Fruit fly (Drosophila melanogaster): ENCODE measurements around the gene CG9399.

CG9399 gene

DNA sequence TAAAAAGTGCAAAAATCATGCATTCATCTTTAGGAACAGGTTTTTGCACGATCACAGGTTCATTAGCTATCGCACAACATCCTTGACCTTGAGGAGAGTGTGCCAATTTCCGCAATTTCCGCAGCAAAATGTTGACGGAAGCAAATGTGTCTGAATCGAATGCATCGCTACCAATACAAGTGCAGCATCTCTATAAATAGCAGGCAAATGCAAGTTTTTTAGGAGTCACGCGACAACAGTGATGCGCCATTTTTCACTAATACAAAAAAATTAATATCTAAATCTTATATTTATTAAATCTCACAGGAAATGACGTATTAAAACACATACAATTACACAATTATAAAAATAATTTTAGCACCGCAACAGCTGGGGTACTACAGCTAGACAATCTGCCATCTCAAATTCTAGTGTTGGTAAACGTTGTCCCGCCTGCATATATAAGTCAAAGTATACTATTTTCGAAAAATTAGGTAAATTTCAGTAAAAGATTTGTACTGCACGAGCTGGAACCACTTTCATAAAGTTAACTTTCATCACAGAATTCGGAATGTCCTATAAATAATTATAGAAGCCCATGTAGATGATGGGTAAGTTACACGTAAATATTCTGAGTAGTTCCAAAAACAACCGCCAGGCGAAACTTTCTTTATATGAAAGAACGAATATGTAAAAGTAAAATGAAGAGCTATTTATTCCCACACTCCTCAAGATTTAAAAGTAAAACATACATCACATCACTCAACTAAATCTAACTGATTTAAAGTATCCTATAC, at the start of gene CG9399 (continued):
- TF ChIP-seq CG2129 (GFP tag; IDR thresholded peaks at IDR 0.05; ENCODE audit: partially characterized antibody): peak; percentile 24; the same call in 1 of the 2 replicates
- TF ChIP-seq nmo (GFP tag; optimal IDR thresholded peaks at IDR 0.05): peak; percentile 98
- TF ChIP-seq ewg (GFP tag; optimal IDR thresholded peaks at IDR 0.05): peak; percentile 95
- peak; percentile 97 for TF ChIP-seq CG3726 (GFP tag; IDR thresholded peaks at IDR 0.05)
- TF ChIP-seq MESR4 (GFP tag; optimal IDR thresholded peaks at IDR 0.05): peak; percentile 77
- TF ChIP-seq CG6813 (GFP tag; optimal IDR thresholded peaks at IDR 0.05): peak; percentile 94
- no peak for TF ChIP-seq Lpt (GFP tag; optimal IDR thresholded peaks at IDR 0.05)
- peak; percentile 99 for TF ChIP-seq slbo (GFP tag; IDR thresholded peaks at IDR 0.05)
- peak; percentile 43; the same call in 1 of the 2 replicates for TF ChIP-seq Dref (GFP tag; IDR thresholded peaks at IDR 0.05)
- peak; percentile 84 for TF ChIP-seq Elba2 (GFP tag; optimal IDR thresholded peaks at IDR 0.05)
- peak; percentile 90 for TF ChIP-seq org-1 (GFP tag; optimal IDR thresholded peaks at IDR 0.05)
- peak; percentile 79 for TF ChIP-seq TFAM (GFP tag; optimal IDR thresholded peaks at IDR 0.05)
- TF ChIP-seq exex (tag; optimal IDR thresholded peaks at IDR 0.05): peak; percentile 74
- peak; percentile 94 for TF ChIP-seq Vsx1 (GFP tag; optimal IDR thresholded peaks at IDR 0.05)
- peak; percentile 97 for TF ChIP-seq Max (GFP tag; optimal IDR thresholded peaks at IDR 0.05)
- TF ChIP-seq CG5180 (GFP tag; optimal IDR thresholded peaks at IDR 0.05): peak; percentile 80
- TF ChIP-seq CG33557 (GFP tag; optimal IDR thresholded peaks at IDR 0.05): peak; percentile 93
- TF ChIP-seq CG3407 (GFP tag; optimal IDR thresholded peaks at IDR 0.05): peak; percentile 97
- TF ChIP-seq CG31224 (GFP tag; IDR thresholded peaks at IDR 0.05): peak; percentile 91
- TF ChIP-seq mirr (GFP tag; optimal IDR thresholded peaks at IDR 0.05): peak; percentile 79
- peak; percentile 30 for TF ChIP-seq gfzf (GFP tag; optimal IDR thresholded peaks at IDR 0.05)
- TF ChIP-seq eyg (GFP tag; optimal IDR thresholded peaks at IDR 0.05): peak; percentile 76
- TF ChIP-seq Doc3 (GFP tag; IDR thresholded peaks at IDR 0.05; ENCODE audit: partially characterized antibody): 0 out of 3 replicates have a peak, but pooled peaks have one; percentile 43
- TF ChIP-seq Dek (tag; optimal IDR thresholded peaks at IDR 0.05): peak; percentile 96
- TF ChIP-seq amos (GFP tag; IDR thresholded peaks at IDR 0.05; ENCODE audit: partially characterized antibody): peak; percentile 64; the same call in 1 of the 2 replicates
- TF ChIP-seq Sry-β (GFP tag; optimal IDR thresholded peaks at IDR 0.05): peak; percentile 97
- TF ChIP-seq Fer2 (tag; optimal IDR thresholded peaks at IDR 0.05): peak; percentile 85
- TF ChIP-seq tx (GFP tag; optimal IDR thresholded peaks at IDR 0.05): peak; percentile 90
- peak; percentile 98 for TF ChIP-seq CG9932 (GFP tag; IDR thresholded peaks at IDR 0.05)
- TF ChIP-seq HLH54F (GFP tag; optimal IDR thresholded peaks at IDR 0.05): peak; percentile 95
- TF ChIP-seq CG43689 (GFP tag; IDR thresholded peaks at IDR 0.05): peak; percentile 97
- TF ChIP-seq CG7271 (tag; optimal IDR thresholded peaks at IDR 0.05): peak; percentile 93
- TF ChIP-seq psq (GFP tag; optimal IDR thresholded peaks at IDR 0.05): peak; percentile 93
- peak; percentile 42 for TF ChIP-seq Dp (GFP tag; optimal IDR thresholded peaks at IDR 0.05)
- TF ChIP-seq CG13123 (GFP tag; optimal IDR thresholded peaks at IDR 0.05): peak; percentile 95
- TF ChIP-seq Sry-δ (GFP tag; optimal IDR thresholded peaks at IDR 0.05): peak; percentile 73
- TF ChIP-seq CG13624 (GFP tag; optimal IDR thresholded peaks at IDR 0.05): peak; percentile 83
- TF ChIP-seq gem (tag; optimal IDR thresholded peaks at IDR 0.05): peak; percentile 99
- peak; percentile 99 for TF ChIP-seq CG10267 (tag; optimal IDR thresholded peaks at IDR 0.05)
- peak; percentile 95 for TF ChIP-seq CG11085 (GFP tag; IDR thresholded peaks at IDR 0.05)
- TF ChIP-seq BtbVII (GFP tag; optimal IDR thresholded peaks at IDR 0.05): peak; percentile 93
- TF ChIP-seq H15 (GFP tag; IDR thresholded peaks at IDR 0.05): peak; percentile 99
- peak; percentile 98 for TF ChIP-seq lilli (GFP tag; optimal IDR thresholded peaks at IDR 0.05)
- peak; percentile 84 for TF ChIP-seq sd (tag; optimal IDR thresholded peaks at IDR 0.05)
- peak; percentile 89 for TF ChIP-seq scrt (GFP tag; optimal IDR thresholded peaks at IDR 0.05)
- peak; percentile 98 for TF ChIP-seq CG6272 (GFP tag; IDR thresholded peaks at IDR 0.05)
- TF ChIP-seq tap (tag; optimal IDR thresholded peaks at IDR 0.05): peak; percentile 93
- peak; percentile 99 for TF ChIP-seq zfh1 (GFP tag; IDR thresholded peaks at IDR 0.05)

All from whole organism, embryonic.